Fruit fly (Drosophila melanogaster): Measurements from ENCODE around the gene CG1958.

The CG1958 gene

DNA sequence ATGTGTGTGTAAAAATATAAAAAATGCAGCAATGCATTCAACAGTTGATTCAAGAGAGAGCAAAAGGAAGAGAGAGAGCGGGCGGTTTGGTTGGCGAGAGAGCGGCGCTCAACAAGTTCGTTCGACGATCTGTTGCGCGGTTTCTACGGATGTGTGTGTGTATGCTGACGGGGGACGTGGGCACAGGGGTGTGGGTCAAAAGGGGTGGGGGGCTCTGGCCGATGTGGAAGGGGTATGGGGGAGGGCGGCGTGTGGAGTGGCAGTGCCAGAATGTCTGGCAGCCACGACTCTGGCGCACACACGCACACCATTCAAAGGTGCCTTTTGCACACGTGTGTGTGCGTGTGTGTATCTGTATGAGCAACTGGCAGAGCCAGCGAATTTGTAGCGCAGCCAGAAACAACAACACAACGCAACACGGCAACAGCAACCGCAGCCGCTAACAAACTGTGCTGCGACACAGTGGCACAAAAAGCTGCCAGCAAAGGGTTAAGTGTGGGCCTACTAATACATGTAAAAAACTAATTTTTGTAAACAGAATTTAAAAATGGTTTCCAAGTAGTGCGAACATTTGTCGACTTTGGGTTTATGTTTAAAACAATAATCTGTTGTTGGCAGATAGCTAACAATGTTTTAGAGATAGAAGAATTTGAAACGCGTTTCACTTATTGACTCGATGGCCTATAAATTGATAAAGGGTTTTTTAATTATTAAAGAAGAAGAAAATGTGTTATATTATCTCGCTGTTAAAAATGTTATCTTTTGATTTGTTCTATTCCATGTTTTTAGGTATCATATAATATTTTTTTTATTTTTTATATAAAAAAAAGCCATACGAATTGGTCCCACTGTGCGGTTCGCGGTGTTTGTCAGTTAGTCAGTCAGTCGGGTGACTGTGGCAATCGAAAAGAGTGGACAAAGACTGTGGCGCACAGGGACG lies 40.1 kb downstream of the CG1958 start (continued):
- no peak for TF ChIP-seq ash1 (GFP tag; optimal IDR thresholded peaks at IDR 0.05)
- peak; percentile 90 for TF ChIP-seq Chrac-16 (GFP tag; optimal IDR thresholded peaks at IDR 0.05)
- peak; percentile 90 for TF ChIP-seq trem (tag; optimal IDR thresholded peaks at IDR 0.05)
- peak; percentile 89 for TF ChIP-seq Blimp-1 (GFP tag; optimal IDR thresholded peaks at IDR 0.05)
- TF ChIP-seq CG4854 (GFP tag; optimal IDR thresholded peaks at IDR 0.05), result peak; percentile 79
- peak; percentile 66 for TF ChIP-seq CG13624 (GFP tag; optimal IDR thresholded peaks at IDR 0.05)
- 0 out of 2 replicates have a peak, but pooled peaks have one; percentile 35 for TF ChIP-seq Doc2 (GFP tag; IDR thresholded peaks at IDR 0.05)
- TF ChIP-seq CG12299 (tag; optimal IDR thresholded peaks at IDR 0.05), result peak; percentile 74
- peak; percentile 40 for TF ChIP-seq H2.0 (GFP tag; IDR thresholded peaks at IDR 0.05)
- TF ChIP-seq Neu2 (GFP tag; optimal IDR thresholded peaks at IDR 0.05; ENCODE audit: borderline replicate concordance), result peak; percentile 46
- TF ChIP-seq CG4282 (GFP tag; optimal IDR thresholded peaks at IDR 0.05), result peak; percentile 54
- TF ChIP-seq CG4730 (GFP tag; IDR thresholded peaks at IDR 0.05), result no peak; the same call in none of the 2 replicates
- TF ChIP-seq Tbp (GFP tag; optimal IDR thresholded peaks at IDR 0.05), result no peak
- peak; percentile 76 to 89 for TF ChIP-seq chif (GFP tag; optimal IDR thresholded peaks at IDR 0.05)
- TF ChIP-seq CG3726 (GFP tag; IDR thresholded peaks at IDR 0.05), result peak; percentile 68; the same call in 2 of the 3 replicates
- peak; percentile 90 to 92 for TF ChIP-seq bsh (GFP tag; optimal IDR thresholded peaks at IDR 0.05)
- peak; percentile 52 for TF ChIP-seq CG12071 (GFP tag; optimal IDR thresholded peaks at IDR 0.05)
- TF ChIP-seq Dll (GFP tag; IDR thresholded peaks at IDR 0.05; ENCODE audit: partially characterized antibody), result no peak
- TF ChIP-seq tna (GFP tag; IDR thresholded peaks at IDR 0.05; ENCODE audit: partially characterized antibody), result no peak
- peak; percentile 99 for TF ChIP-seq Kr (GFP tag; optimal IDR thresholded peaks at IDR 0.05)
- peak; percentile 92 for TF ChIP-seq CG12769 (tag; optimal IDR thresholded peaks at IDR 0.05)
- peak; percentile 55 for TF ChIP-seq CG15514 (GFP tag; optimal IDR thresholded peaks at IDR 0.05)
- peak; percentile 82 for TF ChIP-seq CG10654 (GFP tag; optimal IDR thresholded peaks at IDR 0.05)
- peak; percentile 85 for TF ChIP-seq CG9817 (tag; optimal IDR thresholded peaks at IDR 0.05)
- TF ChIP-seq CG11247 (GFP tag; IDR thresholded peaks at IDR 0.05), result no peak; the same call in none of the 2 replicates
- TF ChIP-seq CG17568 (GFP tag; optimal IDR thresholded peaks at IDR 0.05), result peak; percentile 61
- TF ChIP-seq chm (GFP tag; IDR thresholded peaks at IDR 0.05), result no peak
- peak; percentile 87 for TF ChIP-seq Fer1 (GFP tag; optimal IDR thresholded peaks at IDR 0.05)
- peak; percentile 97 for TF ChIP-seq CG18619 (GFP tag; optimal IDR thresholded peaks at IDR 0.05)
- TF ChIP-seq CG12104 (GFP tag; optimal IDR thresholded peaks at IDR 0.05), result peak; percentile 93
- TF ChIP-seq nmo (GFP tag; optimal IDR thresholded peaks at IDR 0.05), result peak; percentile 97
- no peak for TF ChIP-seq sima (GFP tag; optimal IDR thresholded peaks at IDR 0.05)
- TF ChIP-seq Dip2 (GFP tag; IDR thresholded peaks at IDR 0.05), result 0 out of 2 replicates have a peak, but pooled peaks have one; percentile 5
- TF ChIP-seq ci (GFP tag; IDR thresholded peaks at IDR 0.05), result no peak; the same call in 1 of the 3 replicates
- TF ChIP-seq CG10267 (tag; optimal IDR thresholded peaks at IDR 0.05), result peak; percentile 89
- TF ChIP-seq Pdp1 (GFP tag; optimal IDR thresholded peaks at IDR 0.05), result peak; percentile 30 to 71
- TF ChIP-seq CG32532 (GFP tag; IDR thresholded peaks at IDR 0.05), result peak; percentile 67
- no peak for TF ChIP-seq hth (optimal IDR thresholded peaks at IDR 0.05)
- peak; percentile 89 for TF ChIP-seq CG10462 (GFP tag; optimal IDR thresholded peaks at IDR 0.05)
- peak; percentile 50 for TF ChIP-seq CG17186 (GFP tag; optimal IDR thresholded peaks at IDR 0.05)
- peak; percentile 72 for TF ChIP-seq Fer2 (tag; optimal IDR thresholded peaks at IDR 0.05)
- TF ChIP-seq gcm2 (GFP tag; optimal IDR thresholded peaks at IDR 0.05), result peak; percentile 46
- peak; percentile 59 for TF ChIP-seq CG18011 (GFP tag; optimal IDR thresholded peaks at IDR 0.05)
- peak; percentile 68 for TF ChIP-seq CG15073 (GFP tag; optimal IDR thresholded peaks at IDR 0.05)
- peak; percentile 61 for TF ChIP-seq CG3838 (GFP tag; optimal IDR thresholded peaks at IDR 0.05)
- peak; percentile 60 for TF ChIP-seq CG12219 (GFP tag; optimal IDR thresholded peaks at IDR 0.05)
- peak; percentile 62 for TF ChIP-seq CG3407 (GFP tag; optimal IDR thresholded peaks at IDR 0.05)

All from whole organism, embryonic.